Worm (Caenorhabditis elegans) whole organism, L2 larva: Measurements from ENCODE around the gene srw-16.

ENCODE experiments used
- aly-2 ChIP-seq: fragments of 150-350 bp; optimal IDR thresholded peaks from 2 replicates; lab custom pipeline; 2014; ENCODE audit warnings: missing biosample characterization, missing genetic modification characterization
- ama-1 ChIP-seq: fragments of 150-350 bp; optimal IDR thresholded peaks from 2 replicates; lab custom pipeline; 2018; ENCODE audit warnings: inconsistent platforms
- crh-2 ChIP-seq: sonication (generic microtip); optimal IDR thresholded peaks from 2 replicates; lab custom pipeline; 2017; ENCODE audit warnings: missing biosample characterization, missing genetic modification characterization
- fos-1 ChIP-seq: fragments of 150-350 bp; optimal IDR thresholded peaks from 2 replicates; lab custom pipeline; 2014; ENCODE audit warnings: missing biosample characterization, missing genetic modification characterization
- mab-5 ChIP-seq: fragments of 150-350 bp; optimal IDR thresholded peaks from 2 replicates; lab custom pipeline; 2014; ENCODE audit warnings: missing biosample characterization, missing genetic modification characterization
- nhr-11 ChIP-seq: fragments of 150-350 bp; optimal IDR thresholded peaks from 2 replicates; lab custom pipeline; 2014; ENCODE audit warnings: missing biosample characterization, missing genetic modification characterization
- nhr-23 ChIP-seq: fragments of 150-350 bp; optimal IDR thresholded peaks from 2 replicates; lab custom pipeline; 2014; ENCODE audit warnings: missing biosample characterization, missing genetic modification reagents, missing genetic modification characterization
- sem-4 ChIP-seq: fragments of 150-350 bp; optimal IDR thresholded peaks from 2 replicates; lab custom pipeline; 2014; ENCODE audit warnings: missing biosample characterization, missing genetic modification reagents, missing genetic modification characterization
- skn-1 ChIP-seq: sonication (generic microtip); optimal IDR thresholded peaks from 2 replicates; lab custom pipeline; 2017; ENCODE audit warnings: missing biosample characterization, missing genetic modification characterization
- unc-39 ChIP-seq: fragments of 150-350 bp; optimal IDR thresholded peaks from 2 replicates; lab custom pipeline; 2014; ENCODE audit warnings: missing biosample characterization, missing genetic modification characterization
- unc-62 ChIP-seq: fragments of 150-350 bp; optimal IDR thresholded peaks from 2 replicates; lab custom pipeline; 2014; ENCODE audit warnings: missing biosample characterization, missing genetic modification reagents, missing genetic modification characterization

DNA sequence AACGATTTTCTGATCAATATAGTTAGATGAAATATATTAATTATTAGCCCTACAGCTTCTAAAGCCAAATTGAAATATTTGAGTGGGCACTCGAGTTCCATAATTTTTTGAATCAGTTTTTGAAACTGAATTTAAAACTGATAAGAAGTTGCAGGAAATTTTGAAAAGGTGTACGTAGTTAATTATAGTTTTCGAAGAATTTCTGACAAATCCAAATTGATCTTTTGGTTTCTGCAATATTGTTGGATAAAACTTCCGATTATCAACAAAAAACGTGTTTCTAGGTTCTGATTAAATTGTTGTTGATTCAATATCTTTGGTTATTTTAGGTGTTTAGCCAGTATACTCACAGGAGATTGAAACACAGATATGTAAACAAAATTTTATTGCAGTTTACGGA is 32.1 kb upstream of the srw-16 start, which contains the start of gene T26H8.4:
- TF ChIP-seq sem-4 (tag; lab: Kevin White, UChicago) (no peak), ama-1 (lab: Kevin White, UChicago) (no peak), mab-5 (no peak), unc-39 (tag; lab: Kevin White, UChicago) (no peak), unc-62 (GFP tag; lab: Kevin White, UChicago) (no peak), skn-1 (tag; lab: Kevin White, UChicago) (no peak), fos-1 (tag; lab: Kevin White, UChicago) (no peak), crh-2 (tag; lab: Kevin White, UChicago) (no peak), nhr-23 (tag; lab: Kevin White, UChicago) (no peak), nhr-11 (tag; lab: Kevin White, UChicago) (no peak), aly-2 (tag; lab: Kevin White, UChicago) (no peak)
